Worm (Caenorhabditis elegans) whole organism, late embryonic: ENCODE results near the gene bath-45.

Source experiments
- C08G9.2 ChIP-seq: sonication (generic microtip); optimal IDR thresholded peaks from 2 replicates; lab custom pipeline; 2016; ENCODE audit warnings: mild to moderate bottlenecking, missing genetic modification characterization, moderate library complexity, missing compliant biosample characterization
- F13H6.1 ChIP-seq: sonication (generic microtip); optimal IDR thresholded peaks from 2 replicates; lab custom pipeline; 2016; ENCODE audit warnings: missing genetic modification characterization, missing compliant biosample characterization
- K02D7.2 ChIP-seq: sonication (generic microtip); optimal IDR thresholded peaks from 2 replicates; lab custom pipeline; 2017; ENCODE audit warnings: mild to moderate bottlenecking, missing genetic modification characterization, missing compliant biosample characterization
- ceh-18 ChIP-seq: sonication (generic microtip); optimal IDR thresholded peaks from 2 replicates; lab custom pipeline; 2016; ENCODE audit warnings: missing genetic modification characterization, missing compliant biosample characterization
- ceh-22 ChIP-seq: sonication (generic microtip); optimal IDR thresholded peaks from 2 replicates; lab custom pipeline; 2017; ENCODE audit warnings: missing biosample characterization, missing genetic modification characterization
- ceh-24 ChIP-seq: sonication (generic microtip); optimal IDR thresholded peaks from 2 replicates; lab custom pipeline; 2016; ENCODE audit warnings: mild to moderate bottlenecking, missing genetic modification characterization, missing compliant biosample characterization
- ceh-30 ChIP-seq: fragments of 150-350 bp; optimal IDR thresholded peaks from 2 replicates; lab custom pipeline; 2014; ENCODE audit warnings: missing biosample characterization, missing genetic modification characterization
- ceh-34 ChIP-seq: sonication (generic microtip); optimal IDR thresholded peaks from 2 replicates; lab custom pipeline; 2016; ENCODE audit warnings: mild to moderate bottlenecking, missing genetic modification characterization, missing compliant biosample characterization
- ceh-6 ChIP-seq: fragments of 200-800 bp; sonication (Bioruptor generic); optimal IDR thresholded peaks from 2 replicates; lab custom pipeline; 2018; ENCODE audit warnings: mild to moderate bottlenecking, missing genetic modification characterization, missing compliant biosample characterization
- che-1 ChIP-seq: sonication (generic microtip); optimal IDR thresholded peaks from 2 replicates; lab custom pipeline; 2016; ENCODE audit warnings: mild to moderate bottlenecking, missing genetic modification characterization, missing compliant biosample characterization
- dmd-4 ChIP-seq: sonication (generic microtip); optimal IDR thresholded peaks from 2 replicates; lab custom pipeline; 2016; ENCODE audit warnings: borderline replicate concordance, missing genetic modification characterization, missing compliant biosample characterization
- ets-4 ChIP-seq: sonication (generic microtip); optimal IDR thresholded peaks from 2 replicates; lab custom pipeline; 2016; ENCODE audit warnings: missing genetic modification characterization, missing compliant biosample characterization
- eyg-1 ChIP-seq: sonication (generic microtip); optimal IDR thresholded peaks from 2 replicates; lab custom pipeline; 2016; ENCODE audit warnings: missing genotype, missing genetic modification characterization, missing compliant biosample characterization
- hlh-13 ChIP-seq: fragments of 200-800 bp; sonication (Bioruptor generic); optimal IDR thresholded peaks from 2 replicates; lab custom pipeline; 2018; ENCODE audit warnings: mild to moderate bottlenecking, missing genetic modification characterization, missing compliant biosample characterization
- hlh-30 ChIP-seq: sonication (generic microtip); optimal IDR thresholded peaks from 2 replicates; lab custom pipeline; 2017; ENCODE audit warnings: antibody characterized with exemption, missing genetic modification characterization, missing compliant biosample characterization; ENCODE audit not compliant: insufficient read depth
- hlh-6 ChIP-seq: sonication (generic microtip); optimal IDR thresholded peaks from 2 replicates; lab custom pipeline; 2016; ENCODE audit warnings: missing genotype, missing genetic modification characterization, missing compliant biosample characterization
- hlh-8 ChIP-seq: sonication (generic microtip); optimal IDR thresholded peaks from 2 replicates; lab custom pipeline; 2016; ENCODE audit warnings: missing genotype, missing genetic modification characterization, missing compliant biosample characterization
- lim-6 ChIP-seq: sonication (generic microtip); optimal IDR thresholded peaks from 2 replicates; lab custom pipeline; 2016; ENCODE audit warnings: missing genetic modification characterization, missing compliant biosample characterization
- lin-11 ChIP-seq: fragments of 200-800 bp; sonication (Bioruptor generic); optimal IDR thresholded peaks from 2 replicates; lab custom pipeline; 2018; ENCODE audit warnings: mild to moderate bottlenecking, missing genetic modification characterization, missing compliant biosample characterization
- mec-3 ChIP-seq: sonication (generic microtip); optimal IDR thresholded peaks from 2 replicates; lab custom pipeline; 2016; ENCODE audit warnings: borderline replicate concordance, missing genetic modification characterization, missing compliant biosample characterization
- nhr-11 ChIP-seq: fragments of 150-350 bp; optimal IDR thresholded peaks from 2 replicates; lab custom pipeline; 2014; ENCODE audit warnings: missing biosample characterization, missing genetic modification characterization
- nhr-232 ChIP-seq: sonication (generic microtip); optimal IDR thresholded peaks from 2 replicates; lab custom pipeline; 2016; ENCODE audit warnings: missing genetic modification characterization, missing compliant biosample characterization
- odd-2 ChIP-seq: sonication (generic microtip); optimal IDR thresholded peaks from 2 replicates; lab custom pipeline; 2017; ENCODE audit warnings: antibody characterized with exemption, mild to moderate bottlenecking, missing genetic modification characterization, missing compliant biosample characterization
- pat-9 ChIP-seq: fragments of 200-800 bp; sonication (Bioruptor generic); optimal IDR thresholded peaks from 2 replicates; lab custom pipeline; 2018; ENCODE audit warnings: mild to moderate bottlenecking, missing genetic modification characterization, moderate library complexity, missing compliant biosample characterization
- pha-4 ChIP-seq: fragments of 150-350 bp; optimal IDR thresholded peaks from 2 replicates; lab custom pipeline; 2018; ENCODE audit warnings: missing biosample characterization, missing genetic modification reagents, missing genetic modification characterization
- pros-1 ChIP-seq: fragments of 150-350 bp; optimal IDR thresholded peaks from 2 replicates; lab custom pipeline; 2014; ENCODE audit warnings: missing biosample characterization, missing genetic modification reagents, missing genetic modification characterization
- sox-2 ChIP-seq: fragments of 200-800 bp; sonication (Bioruptor generic); IDR thresholded peaks from 2 replicates; pipeline ENCODE4 v1.3.6; 2022; ENCODE audit warnings: missing genetic modification reagents, missing genetic modification characterization, missing compliant biosample characterization
- tbx-2 ChIP-seq: sonication (generic microtip); optimal IDR thresholded peaks from 2 replicates; lab custom pipeline; 2016; ENCODE audit warnings: missing genetic modification characterization, missing compliant biosample characterization
- ttx-3 ChIP-seq: sonication (generic microtip); optimal IDR thresholded peaks from 2 replicates; lab custom pipeline; 2016; ENCODE audit warnings: missing genetic modification reagents, missing genetic modification characterization, missing compliant biosample characterization
- unc-3 ChIP-seq, 2 experiments: fragments of 200-800 bp in 1 of 2; sonication (Bioruptor generic) in 1 of 2; sonication (generic microtip) in 1 of 2; conservative IDR thresholded peaks in 1 of 2; optimal IDR thresholded peaks in 1 of 2; 2 replicates each; pipeline versions ENCODE4 v1.3.6 to Lab custom; 2016 to 2022; ENCODE audit warnings: missing compliant biosample characterization in 2 of 2, missing genetic modification characterization in 2 of 2, missing genetic modification reagents in 1 of 2
- unc-42 ChIP-seq: sonication (generic microtip); optimal IDR thresholded peaks from 2 replicates; lab custom pipeline; 2016; ENCODE audit warnings: missing genotype, missing genetic modification characterization, missing compliant biosample characterization
- unc-86 ChIP-seq: sonication (generic microtip); optimal IDR thresholded peaks from 2 replicates; lab custom pipeline; 2016; ENCODE audit warnings: missing genetic modification characterization, missing compliant biosample characterization
- zip-5 ChIP-seq: sonication (generic microtip); optimal IDR thresholded peaks from 2 replicates; lab custom pipeline; 2016; ENCODE audit warnings: missing genetic modification characterization, missing compliant biosample characterization

Gene bath-45

DNA sequence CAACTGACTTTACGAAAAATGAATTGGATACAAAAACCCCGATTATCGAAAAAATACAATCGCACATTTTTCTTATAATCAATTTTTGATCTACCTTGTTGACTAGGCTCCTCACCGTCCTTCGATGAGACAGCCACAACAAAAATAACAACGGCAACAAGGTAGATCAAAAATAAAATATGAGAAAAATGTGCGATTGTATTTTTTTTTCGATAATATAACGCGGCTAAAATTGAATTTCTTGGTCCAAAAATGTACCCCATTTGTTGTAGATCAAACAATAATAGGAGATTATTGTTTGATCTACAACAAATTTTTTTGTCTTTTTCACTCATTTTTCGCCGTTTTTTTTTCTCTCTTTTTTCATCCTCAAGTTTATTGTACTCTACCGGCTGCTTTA is 7.8 kb downstream of the bath-45 start:
- TF ChIP-seq sox-2 (GFP tag; lab: Robert Waterston, UW) (no peak), nhr-232 (tag; lab: Kevin White, UChicago) (no peak), C08G9.2 (tag; lab: Kevin White, UChicago) (no peak), ceh-22 (tag; lab: Kevin White, UChicago) (no peak), unc-42 (tag; lab: Kevin White, UChicago) (no peak), hlh-6 (tag; lab: Kevin White, UChicago) (no peak), che-1 (no peak), odd-2 (tag; lab: Kevin White, UChicago) (no peak), ceh-6 (GFP tag; lab: Kevin White, UChicago) (no peak), unc-86 (no peak), hlh-8 (no peak), pros-1 (tag; lab: Kevin White, UChicago) (no peak)

DNA sequence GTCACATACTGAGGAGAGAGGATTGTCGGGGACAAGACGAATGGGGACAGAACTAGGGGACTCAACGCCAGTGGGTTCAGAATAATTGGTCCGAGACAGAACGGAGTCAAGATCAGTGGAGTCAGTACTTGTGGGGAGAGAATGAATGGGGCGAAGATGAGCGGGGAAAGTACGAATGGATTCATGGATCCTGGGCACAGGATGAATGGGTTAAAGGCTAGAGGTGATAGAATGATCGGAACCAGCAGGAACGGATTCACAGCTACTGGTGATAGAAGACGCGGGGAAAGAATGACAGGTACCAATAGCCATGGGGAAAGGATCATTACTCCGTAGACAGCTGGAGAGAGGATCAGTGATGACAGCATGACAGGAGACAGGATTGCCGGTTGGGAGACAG is 16.8 kb downstream of the bath-45 start:
- TF ChIP-seq hlh-30 (tag; lab: Kevin White, UChicago) (no peak), dmd-4 (tag; lab: Kevin White, UChicago) (no peak), mec-3 (tag; lab: Kevin White, UChicago) (no peak), C08G9.2 (tag; lab: Kevin White, UChicago) (no peak), unc-86 (no peak), ttx-3 (tag; lab: Kevin White, UChicago) (no peak), ceh-22 (tag; lab: Kevin White, UChicago) (no peak), lim-6 (tag; lab: Kevin White, UChicago) (no peak)

DNA sequence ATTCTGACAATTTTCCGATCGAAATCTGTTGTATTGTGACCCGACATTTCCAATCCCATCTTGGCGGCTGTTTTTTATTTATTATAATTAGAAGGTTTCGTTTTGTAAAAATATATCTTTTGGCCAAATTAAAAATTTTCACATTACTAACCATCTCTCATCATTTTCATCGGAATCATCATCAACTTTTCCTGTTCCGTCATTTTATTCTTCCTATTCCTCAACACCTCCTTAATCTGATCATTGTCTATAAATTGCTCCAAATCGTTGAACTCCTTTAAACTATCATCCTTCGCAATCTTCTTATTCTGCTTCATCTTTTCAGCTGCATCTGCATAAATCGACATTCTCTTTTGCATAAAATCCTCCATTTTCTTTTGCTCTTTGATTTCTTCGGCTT is 19.6 kb downstream of the bath-45 start:
- TF ChIP-seq nhr-11 (tag; lab: Kevin White, UChicago), result no peak
- TF ChIP-seq odd-2 (tag; lab: Kevin White, UChicago), result no peak
- TF ChIP-seq dmd-4 (tag; lab: Kevin White, UChicago), result no peak
- no peak for TF ChIP-seq ceh-22 (tag; lab: Kevin White, UChicago)
- TF ChIP-seq ets-4, result no peak
- no peak for TF ChIP-seq pat-9 (tag; lab: Kevin White, UChicago)
- TF ChIP-seq ceh-24 (tag; lab: Kevin White, UChicago), result no peak

- TF ChIP-seq hlh-13 (GFP tag; lab: Kevin White, UChicago) (no peak), hlh-6 (tag; lab: Kevin White, UChicago) (no peak), ceh-30 (tag; lab: Kevin White, UChicago) (no peak), F13H6.1 (tag; lab: Kevin White, UChicago) (no peak), C08G9.2 (tag; lab: Kevin White, UChicago) (no peak), ceh-18 (tag; lab: Kevin White, UChicago) (no peak), pha-4 (tag; lab: Kevin White, UChicago) (no peak), ceh-34 (tag; lab: Kevin White, UChicago) (no peak), K02D7.2 (tag; lab: Kevin White, UChicago) (no peak), eyg-1 (no peak), lin-11 (tag; lab: Kevin White, UChicago) (no peak), tbx-2 (tag; lab: Kevin White, UChicago) (no peak), unc-3 (GFP tag; conservative IDR thresholded peaks at IDR 0.05; lab: Robert Waterston, UW) (no peak), unc-3 (tag; optimal IDR thresholded peaks at IDR 0.05; lab: Kevin White, UChicago) (no peak)
Measured at ce11 chrII:13145204-13145603, 22.4 kb downstream of the bath-45 start, which contains the start of gene mltn-1. TSS of gene mltn-1 (minus strand) at chrII:13145225.

DNA sequence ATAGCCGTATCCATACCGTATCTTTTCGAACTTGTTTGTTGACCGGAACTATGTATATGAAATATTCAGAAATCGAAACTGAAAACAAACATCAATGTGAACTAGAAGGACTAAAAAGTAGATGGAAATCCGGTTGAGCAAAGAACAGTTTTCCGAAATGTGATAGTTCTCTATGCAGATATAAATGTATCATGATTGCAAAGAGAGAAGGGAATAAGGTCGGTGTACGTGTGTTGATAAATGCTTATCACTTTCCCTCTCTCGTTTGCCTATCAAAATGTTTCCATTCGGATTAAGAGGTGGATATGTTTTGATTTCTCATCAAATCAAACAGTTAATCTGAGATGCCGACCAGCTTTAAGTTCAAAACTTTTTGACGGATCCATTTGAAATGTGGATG is 25.4 kb downstream of the bath-45 start:
- no peak for TF ChIP-seq zip-5 (tag; lab: Kevin White, UChicago)
- TF ChIP-seq, all 69 proteins: peak for 0
